Fruit fly (Drosophila melanogaster) whole organism, wandering third instar larva: ENCODE results near the gene CG46510.
"Not testable (repeated sequence)": the region's sequence is repeated elsewhere in the genome, so short reads cannot be mapped to it uniquely, and the experiment has no call there.

ENCODE experiments used
- Jra ChIP-seq: sonication (Bioruptor generic); optimal IDR thresholded peaks from 2 replicates; lab custom pipeline; 2016; ENCODE audit warnings: missing biosample characterization, missing genetic modification characterization
- ey ChIP-seq: fragments of 200-800 bp; sonication (Bioruptor generic); optimal IDR thresholded peaks from 2 replicates; lab custom pipeline; 2016; ENCODE audit warnings: missing biosample characterization, missing genetic modification characterization
- h ChIP-seq: fragments of 200-800 bp; sonication (Bioruptor generic); optimal IDR thresholded peaks from 3 replicates; lab custom pipeline; 2016; ENCODE audit warnings: missing biosample characterization, mild to moderate bottlenecking, missing genetic modification characterization
- sv ChIP-seq: fragments of 200-800 bp; sonication (Bioruptor generic); optimal IDR thresholded peaks from 3 replicates; lab custom pipeline; 2016; ENCODE audit warnings: missing biosample characterization, missing genetic modification characterization

dm6 chrX:22172341-22172740 is 5.0 kb upstream of the CG46510 start, which contains the start of gene CG46509:
- not testable (repeated sequence) for TF ChIP-seq ey; h (GFP tag; lab: Kevin White, UChicago); sv (GFP tag; lab: Kevin White, UChicago); Jra (GFP tag; lab: Kevin White, UChicago)
